Worm (Caenorhabditis elegans): ENCODE measurements around the gene glb-25.

DNA sequence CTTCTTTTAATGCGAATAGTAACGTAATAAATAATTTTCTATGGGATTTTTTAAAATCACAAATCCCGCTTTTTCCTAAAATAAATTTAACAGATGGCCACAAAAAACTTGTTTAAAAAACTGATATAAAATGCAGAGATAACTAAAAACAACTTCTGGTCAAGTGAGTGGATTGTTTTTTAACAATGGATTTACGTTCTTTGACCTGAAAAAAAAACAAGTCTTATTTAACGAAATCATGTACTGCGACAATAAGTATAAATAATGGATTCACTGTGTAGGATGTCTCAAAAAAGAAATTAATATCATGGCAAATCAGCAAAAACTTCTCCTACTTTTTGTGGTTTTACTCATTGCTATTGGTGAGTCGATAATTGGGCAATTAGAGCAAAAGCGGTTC, 19.0 kb downstream of the glb-25 start, which contains the start of gene fipr-25:
- TF ChIP-seq scrt-1 (GFP tag; IDR thresholded peaks at IDR 0.05) (no peak), ets-7 (tag; optimal IDR thresholded peaks at IDR 0.05) (no peak), ceh-36 (tag; optimal IDR thresholded peaks at IDR 0.05) (no peak), ama-1 (optimal IDR thresholded peaks at IDR 0.05) (no peak), B0310.2 (tag; optimal IDR thresholded peaks at IDR 0.05) (no peak), flt-1 (GFP tag; IDR thresholded peaks at IDR 0.05) (no peak), hnd-1 (tag; optimal IDR thresholded peaks at IDR 0.05) (no peak), hmbx-1 (tag; optimal IDR thresholded peaks at IDR 0.05) (no peak), tbx-11 (GFP tag; IDR thresholded peaks at IDR 0.05) (no peak), ceh-13 (GFP tag; optimal IDR thresholded peaks at IDR 0.05) (no peak), aly-1 (tag; optimal IDR thresholded peaks at IDR 0.05) (no peak), pes-1 (GFP tag; IDR thresholded peaks at IDR 0.05) (no peak)

All from whole organism, early embryonic.